Worm (Caenorhabditis elegans): ENCODE data around the gene Y69H2.9.

ce11 chrV:18689681-18690080, 11.7 kb upstream of the Y69H2.9 start, which contains the start of the genes ubc-19 and Y69H2.7:
- TF ChIP-seq tab-1 (GFP tag; IDR thresholded peaks at IDR 0.05) (no peak), flt-1 (GFP tag; IDR thresholded peaks at IDR 0.05) (no peak), med-1 (GFP tag; optimal IDR thresholded peaks at IDR 0.05; ENCODE audit: insufficient read depth) (no peak), ztf-23 (GFP tag; IDR thresholded peaks at IDR 0.05) (no peak), ref-1 (GFP tag; conservative IDR thresholded peaks at IDR 0.05) (no peak), klf-2 (GFP tag; conservative IDR thresholded peaks at IDR 0.05) (no peak), T22C8.4 (GFP tag; IDR thresholded peaks at IDR 0.05) (no peak), cog-1 (tag; optimal IDR thresholded peaks at IDR 0.05) (no peak), ztf-29 (GFP tag; IDR thresholded peaks at IDR 0.05) (no peak)
